Fruit fly (Drosophila melanogaster) whole organism, embryonic: ENCODE data around the gene CG15764.

Experiments
- Atf6 ChIP-seq: fragments of 200-800 bp; sonication (Bioruptor generic); IDR thresholded peaks from 2 replicates; pipeline ENCODE4 v1.3.6; 2022; ENCODE audit warnings: missing biosample characterization, missing genetic modification characterization
- BtbVII ChIP-seq: fragments of 200-800 bp; sonication (Bioruptor generic); optimal IDR thresholded peaks from 3 replicates; lab custom pipeline; 2017; ENCODE audit warnings: missing biosample characterization, mild to moderate bottlenecking, missing genetic modification characterization
- CG10321 ChIP-seq: fragments of 200-800 bp; sonication (Bioruptor generic); IDR thresholded peaks from 2 replicates; pipeline ENCODE4 v1.3.6; 2022; ENCODE audit warnings: missing biosample characterization, missing genetic modification characterization
- CG10462 ChIP-seq: fragments of 200-800 bp; sonication (Bioruptor generic); optimal IDR thresholded peaks from 2 replicates; lab custom pipeline; 2016; ENCODE audit warnings: missing biosample characterization, missing genetic modification characterization
- CG10565 ChIP-seq: fragments of 200-800 bp; sonication (Bioruptor generic); optimal IDR thresholded peaks from 3 replicates; lab custom pipeline; 2016; ENCODE audit warnings: missing biosample characterization, mild to moderate bottlenecking, missing genetic modification characterization
- CG10959 ChIP-seq: fragments of 200-800 bp; sonication (Bioruptor generic); IDR thresholded peaks from 2 replicates; pipeline ENCODE4 v1.3.6; 2022; ENCODE audit warnings: missing biosample characterization, missing genetic modification characterization
- CG10979 ChIP-seq: fragments of 200-800 bp; sonication (Bioruptor generic); optimal IDR thresholded peaks from 2 replicates; lab custom pipeline; 2018; ENCODE audit warnings: missing biosample characterization, mild to moderate bottlenecking, missing genetic modification characterization, moderate library complexity
- CG11723 ChIP-seq: fragments of 200-800 bp; sonication (Bioruptor generic); optimal IDR thresholded peaks from 2 replicates; lab custom pipeline; 2017; ENCODE audit warnings: missing biosample characterization, mild to moderate bottlenecking, missing genetic modification characterization
- CG12391 ChIP-seq: fragments of 200-800 bp; sonication (Bioruptor generic); optimal IDR thresholded peaks from 3 replicates; lab custom pipeline; 2018; ENCODE audit warnings: missing biosample characterization, mild to moderate bottlenecking, missing genetic modification characterization, moderate library complexity
- CG14860 ChIP-seq: fragments of 200-800 bp; sonication (Bioruptor generic); IDR thresholded peaks from 3 replicates; pipeline ENCODE4 v1.3.6; 2022; ENCODE audit warnings: missing biosample characterization, missing genetic modification characterization; ENCODE audit not compliant: partially characterized antibody
- CG16815 ChIP-seq: fragments of 200-800 bp; sonication (Bioruptor generic); optimal IDR thresholded peaks from 3 replicates; lab custom pipeline; 2017; ENCODE audit warnings: missing biosample characterization, mild to moderate bottlenecking, missing genetic modification characterization
- CG1832 ChIP-seq: fragments of 200-800 bp; sonication (Bioruptor generic); optimal IDR thresholded peaks from 2 replicates; lab custom pipeline; 2017; ENCODE audit warnings: missing biosample characterization, mild to moderate bottlenecking, missing genetic modification characterization, inconsistent platforms
- CG2678 ChIP-seq: fragments of 200-800 bp; sonication (Bioruptor generic); optimal IDR thresholded peaks from 3 replicates; lab custom pipeline; 2019; ENCODE audit warnings: missing biosample characterization, mild to moderate bottlenecking, missing genetic modification characterization, moderate library complexity
- CG32532 ChIP-seq: fragments of 200-800 bp; sonication (Bioruptor generic); IDR thresholded peaks from 2 replicates; pipeline ENCODE4 v1.3.6; 2022; ENCODE audit warnings: missing biosample characterization, missing genetic modification characterization
- CG3407 ChIP-seq: fragments of 200-800 bp; sonication (Bioruptor generic); optimal IDR thresholded peaks from 2 replicates; lab custom pipeline; 2018; ENCODE audit warnings: missing biosample characterization, mild to moderate bottlenecking, missing genetic modification characterization
- CG6813 ChIP-seq: fragments of 200-800 bp; sonication (Bioruptor generic); optimal IDR thresholded peaks from 2 replicates; lab custom pipeline; 2017; ENCODE audit warnings: missing biosample characterization, missing genetic modification characterization, mild to moderate bottlenecking, moderate library complexity, missing genetic modification reagents
- CG8089 ChIP-seq: fragments of 200-800 bp; sonication (Bioruptor generic); optimal IDR thresholded peaks from 3 replicates; lab custom pipeline; 2016; ENCODE audit warnings: missing biosample characterization, missing genetic modification characterization
- CG8290 ChIP-seq, 3 experiments: fragments of 200-800 bp; sonication (Bioruptor generic); optimal IDR thresholded peaks; 2 replicates each; lab custom pipeline; 2016 to 2019; ENCODE audit warnings: missing biosample characterization in 3 of 3, missing genetic modification characterization in 3 of 3, mild to moderate bottlenecking in 2 of 3, moderate library complexity in 1 of 3
- CrebB ChIP-seq: fragments of 200-800 bp; sonication (Bioruptor generic); optimal IDR thresholded peaks from 3 replicates; lab custom pipeline; 2018; ENCODE audit warnings: missing biosample characterization, mild to moderate bottlenecking, missing genetic modification characterization
- Dip2 ChIP-seq: fragments of 200-800 bp; sonication (Bioruptor generic); IDR thresholded peaks from 2 replicates; pipeline ENCODE4 v1.3.6; 2022; ENCODE audit warnings: missing biosample characterization, missing genetic modification characterization
- Fer3 ChIP-seq: fragments of 200-800 bp; sonication (Bioruptor generic); optimal IDR thresholded peaks from 2 replicates; lab custom pipeline; 2018; ENCODE audit warnings: missing biosample characterization, mild to moderate bottlenecking, missing genetic modification characterization, moderate library complexity
- HLHmδ ChIP-seq: fragments of 200-800 bp; sonication (Bioruptor generic); optimal IDR thresholded peaks from 2 replicates; lab custom pipeline; 2018; ENCODE audit warnings: missing biosample characterization, mild to moderate bottlenecking, missing genetic modification characterization, moderate library complexity
- Hmx ChIP-seq: fragments of 200-800 bp; sonication (Bioruptor generic); optimal IDR thresholded peaks from 2 replicates; lab custom pipeline; 2016; ENCODE audit warnings: missing biosample characterization, missing genetic modification characterization
- Kr ChIP-seq: fragments of 200-800 bp; sonication (Bioruptor generic); optimal IDR thresholded peaks from 2 replicates; lab custom pipeline; 2017; ENCODE audit warnings: missing biosample characterization, mild to moderate bottlenecking, missing genetic modification characterization
- Meics ChIP-seq: fragments of 200-800 bp; sonication (Bioruptor generic); optimal IDR thresholded peaks from 2 replicates; lab custom pipeline; 2017; ENCODE audit warnings: missing biosample characterization, mild to moderate bottlenecking, missing genetic modification characterization
- Neu2 ChIP-seq: fragments of 200-800 bp; sonication (Bioruptor generic); optimal IDR thresholded peaks from 3 replicates; lab custom pipeline; 2016; ENCODE audit warnings: missing biosample characterization, missing genetic modification characterization, borderline replicate concordance
- Nf-YB ChIP-seq: fragments of 200-800 bp; sonication (Bioruptor generic); optimal IDR thresholded peaks from 3 replicates; lab custom pipeline; 2019; ENCODE audit warnings: missing biosample characterization, mild to moderate bottlenecking, missing genetic modification characterization, moderate library complexity
- Taf1 ChIP-seq: fragments of 200-800 bp; sonication (Bioruptor generic); IDR thresholded peaks from 2 replicates; pipeline ENCODE4 v1.3.6; 2022; ENCODE audit warnings: missing biosample characterization, missing genetic modification characterization
- cas ChIP-seq: fragments of 200-800 bp; sonication (Bioruptor generic); IDR thresholded peaks from 2 replicates; pipeline ENCODE4 v1.3.6; 2022; ENCODE audit warnings: missing biosample characterization, missing genetic modification characterization
- cato ChIP-seq: fragments of 200-800 bp; sonication (Bioruptor generic); optimal IDR thresholded peaks from 2 replicates; lab custom pipeline; 2016; ENCODE audit warnings: missing biosample characterization, missing genetic modification characterization, borderline replicate concordance
- dysf ChIP-seq: fragments of 200-800 bp; sonication (Bioruptor generic); IDR thresholded peaks from 3 replicates; pipeline ENCODE4 v1.3.6; 2022; ENCODE audit warnings: missing biosample characterization, missing genetic modification characterization
- eyg ChIP-seq: fragments of 200-800 bp; sonication (Bioruptor generic); optimal IDR thresholded peaks from 3 replicates; lab custom pipeline; 2016; ENCODE audit warnings: missing biosample characterization, missing genetic modification characterization
- ftz-f1 ChIP-seq: fragments of 200-800 bp; sonication (Bioruptor generic); optimal IDR thresholded peaks from 2 replicates; lab custom pipeline; 2016; ENCODE audit warnings: missing biosample characterization, missing genetic modification characterization
- fu2 ChIP-seq: fragments of 200-800 bp; sonication (Bioruptor generic); optimal IDR thresholded peaks from 2 replicates; lab custom pipeline; 2016; ENCODE audit warnings: missing biosample characterization, missing genetic modification characterization
- gcm ChIP-seq: fragments of 200-800 bp; sonication (Bioruptor generic); optimal IDR thresholded peaks from 2 replicates; lab custom pipeline; 2019; ENCODE audit warnings: missing biosample characterization, mild to moderate bottlenecking, missing genetic modification characterization, moderate library complexity
- grn ChIP-seq: fragments of 200-800 bp; sonication (Bioruptor generic); optimal IDR thresholded peaks from 3 replicates; lab custom pipeline; 2017; ENCODE audit warnings: missing biosample characterization, missing genetic modification characterization
- ind ChIP-seq: fragments of 200-800 bp; sonication (Bioruptor generic); optimal IDR thresholded peaks from 3 replicates; lab custom pipeline; 2016; ENCODE audit warnings: missing biosample characterization, missing genetic modification characterization
- inv ChIP-seq: fragments of 200-800 bp; sonication (Bioruptor generic); IDR thresholded peaks from 2 replicates; pipeline ENCODE4 v1.3.6; 2022; ENCODE audit warnings: missing biosample characterization, missing genetic modification characterization; ENCODE audit not compliant: partially characterized antibody
- klu ChIP-seq: fragments of 200-800 bp; sonication (Bioruptor generic); IDR thresholded peaks from 2 replicates; pipeline ENCODE4 v1.3.6; 2022; ENCODE audit warnings: missing biosample characterization, missing genetic modification characterization
- kni ChIP-seq: fragments of 200-800 bp; sonication (Bioruptor generic); optimal IDR thresholded peaks from 3 replicates; lab custom pipeline; 2017; ENCODE audit warnings: mild to moderate bottlenecking, missing biosample characterization, missing genetic modification reagents, missing genetic modification characterization
- lab ChIP-seq: fragments of 200-800 bp; sonication (Bioruptor generic); optimal IDR thresholded peaks from 3 replicates; lab custom pipeline; 2017; ENCODE audit warnings: missing biosample characterization, missing genetic modification characterization, mild to moderate bottlenecking, moderate library complexity, missing genetic modification reagents
- nau ChIP-seq: fragments of 200-800 bp; sonication (Bioruptor generic); optimal IDR thresholded peaks from 3 replicates; lab custom pipeline; 2017; ENCODE audit warnings: missing biosample characterization, mild to moderate bottlenecking, missing genetic modification characterization, missing genetic modification reagents
- oc ChIP-seq: fragments of 200-800 bp; sonication (Bioruptor generic); optimal IDR thresholded peaks from 2 replicates; lab custom pipeline; 2018; ENCODE audit warnings: missing biosample characterization, mild to moderate bottlenecking, missing genetic modification characterization, moderate library complexity
- pros ChIP-seq: fragments of 200-800 bp; sonication (Bioruptor generic); optimal IDR thresholded peaks from 3 replicates; lab custom pipeline; 2019; ENCODE audit warnings: missing biosample characterization, mild to moderate bottlenecking, missing genetic modification characterization, moderate library complexity
- sens-2 ChIP-seq: fragments of 200-800 bp; sonication (Bioruptor generic); IDR thresholded peaks from 2 replicates; pipeline ENCODE4 v1.3.6; 2022; ENCODE audit warnings: missing biosample characterization, missing genetic modification characterization
- shn ChIP-seq: fragments of 200-800 bp; sonication (Bioruptor generic); optimal IDR thresholded peaks from 3 replicates; lab custom pipeline; 2016; ENCODE audit warnings: missing biosample characterization, missing genetic modification characterization
- unc-4 ChIP-seq: fragments of 200-800 bp; sonication (Bioruptor generic); IDR thresholded peaks from 2 replicates; pipeline ENCODE4 v1.3.6; 2022; ENCODE audit warnings: missing biosample characterization, missing genetic modification characterization; ENCODE audit not compliant: partially characterized antibody
- wdn ChIP-seq: fragments of 200-800 bp; sonication (Bioruptor generic); IDR thresholded peaks from 2 replicates; pipeline ENCODE4 v1.3.6; 2022; ENCODE audit warnings: missing biosample characterization, missing genetic modification characterization
- z ChIP-seq: fragments of 200-800 bp; sonication (Bioruptor generic); IDR thresholded peaks from 3 replicates; pipeline ENCODE4 v1.3.6; 2022; ENCODE audit warnings: missing biosample characterization, missing genetic modification characterization

CG15764 gene

dm6 chrX:5904377-5905085 is 35.6 kb downstream of the CG15764 start (continued):
- TF ChIP-seq CG11723 (GFP tag; lab: Kevin White, UChicago) (no peak), nau (no peak), CG3407 (GFP tag; lab: Kevin White, UChicago) (no peak), Taf1 (GFP tag; lab: Robert Waterston, UW) (no peak), Hmx (GFP tag; lab: Kevin White, UChicago) (no peak), CG14860 (no peak), CG10565 (GFP tag; lab: Kevin White, UChicago) (no peak), CG2678 (no peak), CG10321 (GFP tag; lab: Robert Waterston, UW) (peak; percentile 70), Kr (GFP tag; lab: Kevin White, UChicago) (peak; percentile 56), wdn (GFP tag; lab: Robert Waterston, UW) (no peak), gcm (GFP tag; lab: Kevin White, UChicago) (peak; percentile 57), CrebB (no peak), CG6813 (no peak), lab (GFP tag; lab: Kevin White, UChicago) (no peak), Neu2 (GFP tag; lab: Kevin White, UChicago) (no peak), dysf (GFP tag; lab: Robert Waterston, UW) (no peak), CG10959 (GFP tag; lab: Robert Waterston, UW) (no peak), sens-2 (GFP tag; lab: Robert Waterston, UW) (no peak), klu (no peak), grn (GFP tag; lab: Kevin White, UChicago) (no peak), Nf-YB (no peak), cas (GFP tag; lab: Robert Waterston, UW) (no peak), CG8089 (GFP tag; lab: Kevin White, UChicago) (no peak), inv (GFP tag; lab: Robert Waterston, UW) (no peak), ftz-f1 (no peak), CG10979 (peak; percentile 12), cato (GFP tag; lab: Kevin White, UChicago) (no peak), CG1832 (peak; percentile 70), CG8290 (GFP tag; optimal IDR thresholded peaks at IDR 0.05; lab: Kevin White, UChicago) (no peak), CG8290 (tag; optimal IDR thresholded peaks at IDR 0.05; lab: Kevin White, UChicago) (no peak), shn (GFP tag; lab: Kevin White, UChicago) (no peak), CG16815 (no peak), z (GFP tag; lab: Robert Waterston, UW) (no peak), HLHmδ (no peak), oc (peak; percentile 48), CG10462 (GFP tag; lab: Kevin White, UChicago) (no peak), ind (GFP tag; lab: Kevin White, UChicago) (no peak), fu2 (GFP tag; lab: Kevin White, UChicago) (no peak), eyg (GFP tag; lab: Kevin White, UChicago) (no peak), BtbVII (no peak), kni (GFP tag; lab: Kevin White, UChicago) (peak; percentile 75), Fer3 (no peak), CG12391 (tag; lab: Kevin White, UChicago) (no peak), CG32532 (GFP tag; lab: Robert Waterston, UW) (no peak), unc-4 (GFP tag; lab: Robert Waterston, UW) (no peak), pros (peak; percentile 43), Dip2 (GFP tag; lab: Robert Waterston, UW) (no peak), Meics (no peak), Atf6 (GFP tag; lab: Robert Waterston, UW) (no peak)
